Worm (Caenorhabditis elegans) whole organism, L3 larva: Measurements from ENCODE around the gene srx-4.

Experiments used
- R02D3.7 ChIP-seq: fragments of 150-350 bp; optimal IDR thresholded peaks from 2 replicates; lab custom pipeline; 2014; ENCODE audit warnings: missing biosample characterization, missing genetic modification characterization
- ZK546.5 ChIP-seq: sonication (generic microtip); optimal IDR thresholded peaks from 2 replicates; lab custom pipeline; 2017; ENCODE audit warnings: missing biosample characterization, missing genetic modification characterization
- aly-2 ChIP-seq: fragments of 150-350 bp; optimal IDR thresholded peaks from 2 replicates; lab custom pipeline; 2014; ENCODE audit warnings: missing biosample characterization, missing genetic modification characterization
- ama-1 ChIP-seq: fragments of 150-350 bp; optimal IDR thresholded peaks from 2 replicates; lab custom pipeline; 2018
- ceh-16 ChIP-seq: sonication (generic microtip); optimal IDR thresholded peaks from 2 replicates; lab custom pipeline; 2017; ENCODE audit warnings: missing biosample characterization, missing genetic modification characterization
- ceh-28 ChIP-seq: fragments of 150-350 bp; optimal IDR thresholded peaks from 2 replicates; lab custom pipeline; 2014; ENCODE audit warnings: missing biosample characterization, missing genetic modification reagents, missing genetic modification characterization
- ceh-82 ChIP-seq: fragments of 150-350 bp; optimal IDR thresholded peaks from 2 replicates; lab custom pipeline; 2014; ENCODE audit warnings: missing biosample characterization, missing genetic modification characterization
- ceh-9 ChIP-seq: sonication (generic microtip); optimal IDR thresholded peaks from 2 replicates; lab custom pipeline; 2018; ENCODE audit warnings: missing biosample characterization, missing genetic modification characterization
- daf-12 ChIP-seq: fragments of 150-350 bp; optimal IDR thresholded peaks from 2 replicates; lab custom pipeline; 2014; ENCODE audit warnings: missing biosample characterization, missing genetic modification reagents, missing genetic modification characterization
- egl-27 ChIP-seq: sonication (generic microtip); optimal IDR thresholded peaks from 4 replicates; lab custom pipeline; 2017; ENCODE audit warnings: missing biosample characterization, missing genetic modification reagents, missing genetic modification characterization
- egl-5 ChIP-seq: fragments of 150-350 bp; optimal IDR thresholded peaks from 2 replicates; lab custom pipeline; 2017; ENCODE audit warnings: missing biosample characterization, missing genetic modification reagents, missing genetic modification characterization, inconsistent platforms
- elt-1 ChIP-seq: fragments of 150-350 bp; optimal IDR thresholded peaks from 2 replicates; lab custom pipeline; 2014; ENCODE audit warnings: missing biosample characterization, missing genetic modification characterization
- elt-2 ChIP-seq: sonication (generic microtip); optimal IDR thresholded peaks from 2 replicates; lab custom pipeline; 2016; ENCODE audit warnings: missing genetic modification reagents, mild to moderate bottlenecking, missing genetic modification characterization, missing compliant biosample characterization
- elt-3 ChIP-seq, 3 experiments: fragments of 150-350 bp in 1 of 3; sonication (generic microtip) in 2 of 3; optimal IDR thresholded peaks; 2 replicates in 2 of 3; 4 replicates in 1 of 3; lab custom pipeline; 2014 to 2017; ENCODE audit warnings: missing biosample characterization in 3 of 3, missing genetic modification characterization in 3 of 3
- eor-1 ChIP-seq, 2 experiments: fragments of 150-350 bp; optimal IDR thresholded peaks; 2 replicates each; lab custom pipeline; 2014 to 2018; ENCODE audit warnings: missing biosample characterization in 2 of 2, missing genetic modification characterization in 2 of 2
- fkh-2 ChIP-seq: fragments of 150-350 bp; optimal IDR thresholded peaks from 2 replicates; lab custom pipeline; 2014; ENCODE audit warnings: missing biosample characterization, missing genetic modification reagents, missing genetic modification characterization
- fos-1 ChIP-seq: fragments of 150-350 bp; optimal IDR thresholded peaks from 2 replicates; lab custom pipeline; 2014; ENCODE audit warnings: missing biosample characterization, missing genetic modification characterization
- hmg-11 ChIP-seq: sonication (generic microtip); optimal IDR thresholded peaks from 2 replicates; lab custom pipeline; 2016; ENCODE audit warnings: missing genetic modification characterization, missing compliant biosample characterization
- jun-1 ChIP-seq: fragments of 150-350 bp; optimal IDR thresholded peaks from 2 replicates; lab custom pipeline; 2014; ENCODE audit warnings: missing biosample characterization, missing genetic modification reagents, missing genetic modification characterization
- lin-39 ChIP-seq: fragments of 150-350 bp; optimal IDR thresholded peaks from 2 replicates; lab custom pipeline; 2018; ENCODE audit warnings: missing biosample characterization, missing genetic modification reagents, missing genetic modification characterization
- lsy-12 ChIP-seq: sonication (generic microtip); optimal IDR thresholded peaks from 2 replicates; lab custom pipeline; 2016; ENCODE audit warnings: mild to moderate bottlenecking, missing genetic modification characterization, missing compliant biosample characterization
- mdl-1 ChIP-seq: fragments of 150-350 bp; optimal IDR thresholded peaks from 2 replicates; lab custom pipeline; 2014; ENCODE audit warnings: missing biosample characterization, missing genetic modification characterization
- mml-1 ChIP-seq: fragments of 150-350 bp; sonication (generic microtip); optimal IDR thresholded peaks from 3 replicates; lab custom pipeline; 2014; ENCODE audit warnings: missing biosample characterization, missing genetic modification characterization
- nfya-1 ChIP-seq: sonication (generic microtip); optimal IDR thresholded peaks from 2 replicates; lab custom pipeline; 2017; ENCODE audit warnings: missing genetic modification characterization, mild to moderate bottlenecking, missing compliant biosample characterization, antibody characterized with exemption, moderate library complexity; ENCODE audit not compliant: insufficient read depth
- nhr-11 ChIP-seq: fragments of 150-350 bp; optimal IDR thresholded peaks from 2 replicates; lab custom pipeline; 2014; ENCODE audit warnings: missing biosample characterization, missing genetic modification characterization
- nhr-12 ChIP-seq: fragments of 150-350 bp; optimal IDR thresholded peaks from 2 replicates; lab custom pipeline; 2014; ENCODE audit warnings: missing biosample characterization, missing genetic modification characterization
- nhr-23 ChIP-seq: fragments of 150-350 bp; optimal IDR thresholded peaks from 2 replicates; lab custom pipeline; 2014; ENCODE audit warnings: missing biosample characterization, missing genetic modification reagents, missing genetic modification characterization
- nhr-237 ChIP-seq: fragments of 150-350 bp; optimal IDR thresholded peaks from 2 replicates; lab custom pipeline; 2014; ENCODE audit warnings: missing biosample characterization, missing genetic modification characterization
- nhr-25 ChIP-seq: sonication (generic microtip); optimal IDR thresholded peaks from 2 replicates; lab custom pipeline; 2017; ENCODE audit warnings: missing biosample characterization, missing genetic modification characterization
- nhr-28 ChIP-seq: fragments of 150-350 bp; optimal IDR thresholded peaks from 2 replicates; lab custom pipeline; 2014; ENCODE audit warnings: missing biosample characterization, missing genetic modification characterization
- nhr-43 ChIP-seq: sonication (generic microtip); optimal IDR thresholded peaks from 2 replicates; lab custom pipeline; 2016; ENCODE audit warnings: mild to moderate bottlenecking, missing genetic modification characterization, missing compliant biosample characterization; ENCODE audit not compliant: poor library complexity, severe bottlenecking
- nhr-67 ChIP-seq: fragments of 150-350 bp; optimal IDR thresholded peaks from 2 replicates; lab custom pipeline; 2014; ENCODE audit warnings: missing biosample characterization, missing genetic modification characterization
- nhr-76 ChIP-seq: fragments of 150-350 bp; sonication (generic microtip); optimal IDR thresholded peaks from 5 replicates; lab custom pipeline; 2014; ENCODE audit warnings: missing biosample characterization, missing genetic modification characterization
- pha-4 ChIP-seq: fragments of 150-350 bp; optimal IDR thresholded peaks from 2 replicates; lab custom pipeline; 2014; ENCODE audit warnings: missing biosample characterization, missing genetic modification reagents, missing genetic modification characterization
- pqm-1 ChIP-seq: fragments of 150-350 bp; optimal IDR thresholded peaks from 2 replicates; lab custom pipeline; 2017; ENCODE audit warnings: missing biosample characterization, missing genetic modification characterization, inconsistent platforms
- skn-1 ChIP-seq: fragments of 150-350 bp; optimal IDR thresholded peaks from 2 replicates; lab custom pipeline; 2014; ENCODE audit warnings: missing biosample characterization, missing genetic modification characterization
- snpc-4 ChIP-seq: fragments of 150-350 bp; optimal IDR thresholded peaks from 2 replicates; lab custom pipeline; 2014; ENCODE audit warnings: missing biosample characterization, missing genetic modification characterization
- tbx-2 ChIP-seq: sonication (generic microtip); optimal IDR thresholded peaks from 2 replicates; lab custom pipeline; 2016; ENCODE audit warnings: mild to moderate bottlenecking, missing genetic modification characterization, missing compliant biosample characterization
- unc-39 ChIP-seq: sonication (generic microtip); optimal IDR thresholded peaks from 4 replicates; lab custom pipeline; 2017; ENCODE audit warnings: missing biosample characterization, missing genetic modification characterization
- zag-1 ChIP-seq: fragments of 150-350 bp; optimal IDR thresholded peaks from 2 replicates; lab custom pipeline; 2014; ENCODE audit warnings: missing biosample characterization, missing genetic modification characterization
- ztf-11 ChIP-seq: fragments of 150-350 bp; optimal IDR thresholded peaks from 2 replicates; lab custom pipeline; 2014; ENCODE audit warnings: missing biosample characterization, missing genetic modification characterization
- ztf-4 ChIP-seq: fragments of 150-350 bp; optimal IDR thresholded peaks from 2 replicates; lab custom pipeline; 2014; ENCODE audit warnings: missing biosample characterization, missing genetic modification characterization

The srx-4 gene

ce11 chrV:731330-731729 lies 38.8 kb upstream of the srx-4 start (continued):
- TF ChIP-seq tbx-2 (tag; lab: Kevin White, UChicago) = peak; percentile 65
- no peak for TF ChIP-seq fkh-2
- peak; percentile 32 to 47 (median 37) for TF ChIP-seq elt-3 (tag; optimal IDR thresholded peaks at IDR 0.05; lab: Kevin White, UChicago)
- peak; percentile 62 for TF ChIP-seq ceh-28 (tag; lab: Kevin White, UChicago)
- TF ChIP-seq lin-39 (tag; lab: Kevin White, UChicago) = peak; percentile 90
- peak; percentile 74 for TF ChIP-seq nfya-1 (tag; lab: Kevin White, UChicago)
- TF ChIP-seq nhr-11 (tag; lab: Kevin White, UChicago) = peak; percentile 85
- no peak for TF ChIP-seq fos-1 (tag; lab: Kevin White, UChicago)
- TF ChIP-seq ZK546.5 (tag; lab: Kevin White, UChicago) = no peak
- TF ChIP-seq nhr-43 (tag; lab: Kevin White, UChicago) = peak; percentile 94

ce11 chrV:730216-730615 lies 37.6 kb upstream of the srx-4 start:
- TF ChIP-seq elt-2 (tag; lab: Kevin White, UChicago) (peak; percentile 92), elt-3 (tag; optimal IDR thresholded peaks at IDR 0.05; lab: Kevin White, UChicago) (no peak), nhr-25 (peak; percentile 16), ceh-82 (no peak), unc-39 (no peak), nhr-43 (tag; lab: Kevin White, UChicago) (peak; percentile 85), mml-1 (tag; lab: Kevin White, UChicago) (no peak), nhr-12 (tag; lab: Kevin White, UChicago) (no peak), jun-1 (tag; lab: Kevin White, UChicago) (peak; percentile 67), ama-1 (lab: Kevin White, UChicago) (peak; percentile 87), nfya-1 (tag; lab: Kevin White, UChicago) (peak; percentile 49), pha-4 (tag; lab: Kevin White, UChicago) (peak; percentile 86), snpc-4 (tag; lab: Kevin White, UChicago) (no peak), hmg-11 (tag; lab: Kevin White, UChicago) (no peak), pqm-1 (tag; lab: Kevin White, UChicago) (peak; percentile 87), lsy-12 (tag; lab: Kevin White, UChicago) (peak; percentile 44)

ce11 chrV:728822-729493 lies 36.4 kb upstream of the srx-4 start:
- TF ChIP-seq ceh-9 (tag; lab: Kevin White, UChicago) (no peak), hmg-11 (tag; lab: Kevin White, UChicago) (no peak), nfya-1 (tag; lab: Kevin White, UChicago) (peak; percentile 49), nhr-28 (tag; lab: Kevin White, UChicago) (no peak), nhr-11 (tag; lab: Kevin White, UChicago) (no peak), eor-1 (tag; optimal IDR thresholded peaks at IDR 0.05; lab: Kevin White, UChicago) (no peak), nhr-43 (tag; lab: Kevin White, UChicago) (peak; percentile 57), egl-5 (peak; percentile 31), R02D3.7 (tag; lab: Kevin White, UChicago) (no peak), ceh-16 (tag; lab: Kevin White, UChicago) (no peak), aly-2 (no peak), mdl-1 (tag; lab: Kevin White, UChicago) (peak; percentile 38), elt-1 (tag; lab: Kevin White, UChicago) (no peak), daf-12 (tag; lab: Kevin White, UChicago) (no peak), jun-1 (tag; lab: Kevin White, UChicago) (no peak), nhr-67 (tag; lab: Kevin White, UChicago) (no peak), lsy-12 (tag; lab: Kevin White, UChicago) (peak; percentile 7), nhr-25 (peak; percentile 46), tbx-2 (tag; lab: Kevin White, UChicago) (no peak), pha-4 (tag; lab: Kevin White, UChicago) (peak; percentile 53), egl-27 (tag; lab: Kevin White, UChicago) (no peak), skn-1 (no peak), ztf-11 (tag; lab: Kevin White, UChicago) (no peak), elt-2 (tag; lab: Kevin White, UChicago) (peak; percentile 77), fkh-2 (no peak), nhr-23 (tag; lab: Kevin White, UChicago) (peak; percentile 19), fos-1 (tag; lab: Kevin White, UChicago) (no peak), nhr-12 (tag; lab: Kevin White, UChicago) (no peak), unc-39 (no peak), elt-3 (tag; optimal IDR thresholded peaks at IDR 0.05; lab: Kevin White, UChicago) (no peak), zag-1 (no peak), nhr-237 (tag; lab: Kevin White, UChicago) (no peak), ZK546.5 (tag; lab: Kevin White, UChicago) (no peak), nhr-76 (tag; lab: Kevin White, UChicago) (no peak), mml-1 (tag; lab: Kevin White, UChicago) (no peak), ceh-82 (no peak), snpc-4 (tag; lab: Kevin White, UChicago) (peak; percentile 5), ztf-4 (tag; lab: Kevin White, UChicago) (no peak), ama-1 (lab: Kevin White, UChicago) (peak; percentile 50), pqm-1 (tag; lab: Kevin White, UChicago) (peak; percentile 65)
